Worm (Caenorhabditis elegans) whole organism, late embryonic: ENCODE measurements around the gene srd-44.
"Not testable (repeated sequence)": the region's sequence is repeated elsewhere in the genome, so short reads cannot be mapped to it uniquely, and the experiment has no call there.

Experiments
- F13H6.1 ChIP-seq: sonication (generic microtip); optimal IDR thresholded peaks from 2 replicates; lab custom pipeline; 2016; ENCODE audit warnings: missing genetic modification characterization, missing compliant biosample characterization
- che-1 ChIP-seq: sonication (generic microtip); optimal IDR thresholded peaks from 2 replicates; lab custom pipeline; 2016; ENCODE audit warnings: mild to moderate bottlenecking, missing genetic modification characterization, missing compliant biosample characterization
- elt-2 ChIP-seq: sonication (generic microtip); optimal IDR thresholded peaks from 2 replicates; lab custom pipeline; 2016; ENCODE audit warnings: missing genetic modification reagents, missing genetic modification characterization, missing compliant biosample characterization
- hlh-30 ChIP-seq: sonication (generic microtip); optimal IDR thresholded peaks from 2 replicates; lab custom pipeline; 2017; ENCODE audit warnings: antibody characterized with exemption, missing genetic modification characterization, missing compliant biosample characterization; ENCODE audit not compliant: insufficient read depth
- nhr-232 ChIP-seq: sonication (generic microtip); optimal IDR thresholded peaks from 2 replicates; lab custom pipeline; 2016; ENCODE audit warnings: missing genetic modification characterization, missing compliant biosample characterization
- odd-2 ChIP-seq: sonication (generic microtip); optimal IDR thresholded peaks from 2 replicates; lab custom pipeline; 2017; ENCODE audit warnings: antibody characterized with exemption, mild to moderate bottlenecking, missing genetic modification characterization, missing compliant biosample characterization
- pha-2 ChIP-seq: sonication (generic microtip); optimal IDR thresholded peaks from 2 replicates; lab custom pipeline; 2017; ENCODE audit warnings: mild to moderate bottlenecking, missing genetic modification characterization, missing compliant biosample characterization
- pha-4 ChIP-seq: fragments of 150-350 bp; optimal IDR thresholded peaks from 2 replicates; lab custom pipeline; 2018; ENCODE audit warnings: missing biosample characterization, missing genetic modification reagents, missing genetic modification characterization
- pqm-1 ChIP-seq: sonication (generic microtip); optimal IDR thresholded peaks from 2 replicates; lab custom pipeline; 2016; ENCODE audit warnings: missing genetic modification characterization, missing compliant biosample characterization
- ref-2 ChIP-seq: sonication (generic microtip); optimal IDR thresholded peaks from 2 replicates; lab custom pipeline; 2016; ENCODE audit warnings: missing genetic modification characterization, missing compliant biosample characterization
- unc-42 ChIP-seq: sonication (generic microtip); optimal IDR thresholded peaks from 2 replicates; lab custom pipeline; 2016; ENCODE audit warnings: missing genotype, missing genetic modification characterization, missing compliant biosample characterization

- TF ChIP-seq F13H6.1 (tag; lab: Kevin White, UChicago); che-1; pha-2 (tag; lab: Kevin White, UChicago); ref-2; odd-2 (tag; lab: Kevin White, UChicago); hlh-30 (tag; lab: Kevin White, UChicago); unc-42 (tag; lab: Kevin White, UChicago); pqm-1 (tag; lab: Kevin White, UChicago); elt-2; nhr-232 (tag; lab: Kevin White, UChicago); pha-4 (tag; lab: Kevin White, UChicago): not testable (repeated sequence)
These were observed 30.2 kb upstream of the srd-44 start, which contains the start of gene F17A2.16 for ce11 chrX:12308045-12308499.
